Worm (Caenorhabditis elegans) whole organism, L1 larva: ENCODE data around the gene rmh-2.

Experiments used
- C16A3.4 ChIP-seq: fragments of 150-350 bp; optimal IDR thresholded peaks from 2 replicates; lab custom pipeline; 2014; ENCODE audit warnings: missing biosample characterization, missing genetic modification characterization
- C34B4.2 ChIP-seq: sonication (generic microtip); optimal IDR thresholded peaks from 2 replicates; lab custom pipeline; 2017; ENCODE audit warnings: mild to moderate bottlenecking, missing genetic modification characterization, missing compliant biosample characterization
- F16B12.6 ChIP-seq: fragments of 150-350 bp; optimal IDR thresholded peaks from 2 replicates; lab custom pipeline; 2014; ENCODE audit warnings: missing biosample characterization, missing genetic modification characterization
- Y116A8C.19 ChIP-seq: sonication (generic microtip); optimal IDR thresholded peaks from 2 replicates; lab custom pipeline; 2016; ENCODE audit warnings: missing compliant biosample characterization, missing genetic modification characterization, borderline replicate concordance
- aha-1 ChIP-seq: fragments of 150-350 bp; optimal IDR thresholded peaks from 2 replicates; lab custom pipeline; 2014; ENCODE audit warnings: missing biosample characterization, missing genetic modification characterization
- ceh-82 ChIP-seq, 3 experiments: fragments of 150-350 bp in 1 of 3; sonication (generic microtip) in 2 of 3; optimal IDR thresholded peaks; 2 replicates each; lab custom pipeline; 2014 to 2017; ENCODE audit warnings: missing biosample characterization in 3 of 3, missing genetic modification characterization in 3 of 3
- ceh-88 ChIP-seq: fragments of 200-800 bp; sonication (Bioruptor generic); IDR thresholded peaks from 2 replicates; pipeline ENCODE4 v1.3.6; 2022; ENCODE audit warnings: missing genetic modification characterization, missing compliant biosample characterization
- ceh-90 ChIP-seq: sonication (generic microtip); optimal IDR thresholded peaks from 2 replicates; lab custom pipeline; 2016; ENCODE audit warnings: missing genetic modification characterization, missing compliant biosample characterization
- dsc-1 ChIP-seq: sonication (generic microtip); optimal IDR thresholded peaks from 2 replicates; lab custom pipeline; 2016; ENCODE audit warnings: mild to moderate bottlenecking, missing genetic modification characterization, missing compliant biosample characterization
- efl-1 ChIP-seq, 4 experiments: fragments of 150-350 bp; optimal IDR thresholded peaks in 3 of 4; peaks in 1 of 4; 1 replicate in 1 of 4; 2 replicates in 3 of 4; lab custom pipeline; 2014; ENCODE audit warnings: missing biosample characterization in 2 of 4, missing genetic modification characterization in 2 of 4, missing genetic modification reagents in 2 of 4
- egl-13 ChIP-seq: sonication (generic microtip); optimal IDR thresholded peaks from 2 replicates; lab custom pipeline; 2016; ENCODE audit warnings: missing genotype, missing genetic modification reagents, missing genetic modification characterization, missing compliant biosample characterization
- elt-2 ChIP-seq: sonication (generic microtip); optimal IDR thresholded peaks from 2 replicates; lab custom pipeline; 2016; ENCODE audit warnings: missing genetic modification characterization, mild to moderate bottlenecking, inconsistent platforms, missing compliant biosample characterization, missing genetic modification reagents
- elt-3 ChIP-seq, 6 experiments: fragments of 150-350 bp in 1 of 6; sonication (generic microtip); optimal IDR thresholded peaks; 2 replicates each; lab custom pipeline; 2017 to 2018; ENCODE audit warnings: missing biosample characterization in 6 of 6, missing genetic modification characterization in 6 of 6, inconsistent platforms in 1 of 6
- fkh-10 ChIP-seq: sonication (generic microtip); optimal IDR thresholded peaks from 2 replicates; lab custom pipeline; 2017; ENCODE audit warnings: missing biosample characterization, missing genetic modification reagents, missing genetic modification characterization
- fkh-8 ChIP-seq: sonication (generic microtip); optimal IDR thresholded peaks from 2 replicates; lab custom pipeline; 2016; ENCODE audit warnings: mild to moderate bottlenecking, missing genetic modification characterization, missing compliant biosample characterization
- grh-1 ChIP-seq: fragments of 200-800 bp; sonication (Bioruptor generic); IDR thresholded peaks from 2 replicates; pipeline ENCODE4 v1.3.6; 2022; ENCODE audit warnings: missing genetic modification reagents, missing genetic modification characterization, missing compliant biosample characterization
- hlh-4 ChIP-seq: sonication (generic microtip); optimal IDR thresholded peaks from 2 replicates; lab custom pipeline; 2016; ENCODE audit warnings: mild to moderate bottlenecking, missing genetic modification characterization, missing compliant biosample characterization
- irx-1 ChIP-seq: sonication (generic microtip); optimal IDR thresholded peaks from 2 replicates; lab custom pipeline; 2016; ENCODE audit warnings: missing genetic modification characterization, missing compliant biosample characterization
- isw-1 ChIP-seq: fragments of 200-800 bp; sonication (Bioruptor generic); IDR thresholded peaks from 2 replicates; pipeline ENCODE4 v1.3.6; 2022; ENCODE audit warnings: missing genetic modification characterization, missing compliant biosample characterization
- lin-14 ChIP-seq: fragments of 200-800 bp; sonication (Bioruptor generic); optimal IDR thresholded peaks from 2 replicates; lab custom pipeline; 2018; ENCODE audit warnings: mild to moderate bottlenecking, missing genetic modification characterization, moderate library complexity, missing compliant biosample characterization
- lsy-2 ChIP-seq, 2 experiments: fragments of 150-350 bp; optimal IDR thresholded peaks; 2 replicates each; lab custom pipeline; 2014; ENCODE audit warnings: missing biosample characterization in 2 of 2, missing genetic modification characterization in 2 of 2
- mdl-1 ChIP-seq, 2 experiments: fragments of 150-350 bp; optimal IDR thresholded peaks; 2 replicates each; lab custom pipeline; 2014 to 2017; ENCODE audit warnings: missing biosample characterization in 2 of 2, missing genetic modification characterization in 2 of 2, inconsistent platforms in 1 of 2
- mef-2 ChIP-seq: fragments of 150-350 bp; optimal IDR thresholded peaks from 2 replicates; lab custom pipeline; 2014; ENCODE audit warnings: missing biosample characterization, missing genetic modification characterization
- mep-1 ChIP-seq: fragments of 150-350 bp; optimal IDR thresholded peaks from 2 replicates; lab custom pipeline; 2014; ENCODE audit warnings: missing biosample characterization, missing genetic modification characterization
- nhr-11 ChIP-seq: fragments of 150-350 bp; optimal IDR thresholded peaks from 2 replicates; lab custom pipeline; 2014; ENCODE audit warnings: missing biosample characterization, missing genetic modification characterization
- nhr-12 ChIP-seq: sonication (generic microtip); optimal IDR thresholded peaks from 2 replicates; lab custom pipeline; 2017; ENCODE audit warnings: missing biosample characterization, missing genetic modification characterization
- nhr-19 ChIP-seq: fragments of 200-800 bp; sonication (Bioruptor generic); conservative IDR thresholded peaks from 2 replicates; pipeline ENCODE4 v1.3.6; 2022; ENCODE audit warnings: missing genetic modification characterization, missing compliant biosample characterization
- nhr-28 ChIP-seq: fragments of 150-350 bp; optimal IDR thresholded peaks from 2 replicates; lab custom pipeline; 2014; ENCODE audit warnings: missing biosample characterization, missing genetic modification characterization
- nhr-47 ChIP-seq: sonication (generic microtip); optimal IDR thresholded peaks from 2 replicates; lab custom pipeline; 2016; ENCODE audit warnings: mild to moderate bottlenecking, missing genetic modification characterization, moderate library complexity, missing compliant biosample characterization
- nhr-71 ChIP-seq: sonication (generic microtip); optimal IDR thresholded peaks from 2 replicates; lab custom pipeline; 2016; ENCODE audit warnings: mild to moderate bottlenecking, missing genetic modification characterization, moderate library complexity, missing compliant biosample characterization
- nhr-76 ChIP-seq: sonication (generic microtip); optimal IDR thresholded peaks from 2 replicates; lab custom pipeline; 2017; ENCODE audit warnings: missing biosample characterization, missing genetic modification characterization
- nhr-90 ChIP-seq: sonication (generic microtip); optimal IDR thresholded peaks from 2 replicates; lab custom pipeline; 2016; ENCODE audit warnings: mild to moderate bottlenecking, missing genetic modification characterization, missing compliant biosample characterization; ENCODE audit not compliant: poor library complexity
- pag-3 ChIP-seq: sonication (generic microtip); optimal IDR thresholded peaks from 2 replicates; lab custom pipeline; 2017; ENCODE audit warnings: missing genetic modification characterization, mild to moderate bottlenecking, missing compliant biosample characterization, antibody characterized with exemption, borderline replicate concordance; ENCODE audit not compliant: insufficient read depth
- snpc-4 ChIP-seq: fragments of 150-350 bp; optimal IDR thresholded peaks from 2 replicates; lab custom pipeline; 2014; ENCODE audit warnings: missing biosample characterization, missing genetic modification characterization
- swsn-7 ChIP-seq: sonication (generic microtip); optimal IDR thresholded peaks from 2 replicates; lab custom pipeline; 2016; ENCODE audit warnings: missing genetic modification characterization, missing compliant biosample characterization
- tbx-2 ChIP-seq: sonication (generic microtip); optimal IDR thresholded peaks from 2 replicates; lab custom pipeline; 2016; ENCODE audit warnings: missing genetic modification characterization, missing compliant biosample characterization
- unc-130 ChIP-seq: fragments of 150-350 bp; optimal IDR thresholded peaks from 2 replicates; lab custom pipeline; 2017; ENCODE audit warnings: missing biosample characterization, missing genetic modification characterization, inconsistent platforms
- unc-98 ChIP-seq: fragments of 200-800 bp; sonication (Bioruptor generic); IDR thresholded peaks from 2 replicates; pipeline ENCODE4 v1.3.6; 2022; ENCODE audit warnings: missing genetic modification characterization, missing compliant biosample characterization
- xbp-1 ChIP-seq: sonication (generic microtip); optimal IDR thresholded peaks from 2 replicates; lab custom pipeline; 2016; ENCODE audit warnings: missing genetic modification characterization, missing compliant biosample characterization
- zag-1 ChIP-seq: fragments of 150-350 bp; optimal IDR thresholded peaks from 2 replicates; lab custom pipeline; 2014; ENCODE audit warnings: missing biosample characterization, missing genetic modification characterization
- ztf-11 ChIP-seq, 2 experiments: sonication (generic microtip); optimal IDR thresholded peaks; 2 replicates each; lab custom pipeline; 2016 to 2017; ENCODE audit warnings: missing genetic modification characterization in 2 of 2, missing biosample characterization in 1 of 2, missing compliant biosample characterization in 1 of 2

The rmh-2 gene

ce11 chrV:9977211-9977610, 46.6 kb upstream of the rmh-2 start:
- TF ChIP-seq dsc-1 (tag; lab: Kevin White, UChicago) (no peak), lin-14 (GFP tag; lab: Kevin White, UChicago) (peak; percentile 18)
- TF ChIP-seq, all 84 proteins: peak for 1

DNA sequence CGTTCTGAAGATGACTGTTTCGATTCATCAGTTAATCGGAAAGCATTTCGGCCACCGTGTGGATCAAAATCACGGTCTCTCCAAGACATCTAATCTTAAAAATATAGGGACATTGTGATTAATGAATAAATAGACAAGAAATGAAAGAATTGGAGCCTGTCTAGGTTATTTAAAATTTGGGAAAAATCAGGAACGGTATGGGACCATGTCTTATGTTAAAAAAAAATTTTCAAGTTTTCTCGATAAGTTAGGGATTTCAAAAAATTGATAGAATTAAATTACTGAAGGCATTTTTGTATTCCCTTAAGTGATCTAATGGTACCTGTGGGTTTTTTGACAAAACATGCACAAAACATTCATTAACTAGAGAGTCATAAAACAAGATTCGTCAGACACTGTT, 45.6 kb upstream of the rmh-2 start, which contains the start of gene unc-41:
Gene unc-41, minus strand, starts transcription at position 101 of the 400 bp plus-strand sequence.
- TF ChIP-seq nhr-76 (tag; lab: Kevin White, UChicago) = no peak
- TF ChIP-seq mdl-1 (tag; optimal IDR thresholded peaks at IDR 0.05; lab: Kevin White, UChicago) = no peak
- TF ChIP-seq nhr-28 (tag; lab: Kevin White, UChicago) = no peak

ce11 chrV:9974264-9974663, 43.7 kb upstream of the rmh-2 start:
- TF ChIP-seq egl-13 (tag; lab: Kevin White, UChicago) (peak; percentile 17), aha-1 (no peak), nhr-47 (tag; lab: Kevin White, UChicago) (peak; percentile 31), unc-130 (tag; lab: Kevin White, UChicago) (no peak), nhr-19 (no peak), fkh-10 (GFP tag; lab: Kevin White, UChicago) (peak; percentile 67), snpc-4 (tag; lab: Kevin White, UChicago) (no peak), nhr-28 (tag; lab: Kevin White, UChicago) (no peak), C34B4.2 (tag; lab: Kevin White, UChicago) (no peak), lsy-2 (tag; optimal IDR thresholded peaks at IDR 0.05; lab: Kevin White, UChicago) (no peak), lin-14 (GFP tag; lab: Kevin White, UChicago) (peak; percentile 82), unc-98 (GFP tag; lab: Robert Waterston, UW) (no peak), nhr-12 (tag; lab: Kevin White, UChicago) (no peak), isw-1 (GFP tag; lab: Robert Waterston, UW) (peak; percentile 13; the same call in 1 of the 2 replicates), ztf-11 (tag; optimal IDR thresholded peaks at IDR 0.05; lab: Kevin White, UChicago) (no peak), hlh-4 (tag; lab: Kevin White, UChicago) (no peak), fkh-8 (tag; lab: Kevin White, UChicago) (peak; percentile 35), Y116A8C.19 (no peak), F16B12.6 (tag; lab: Kevin White, UChicago) (no peak), xbp-1 (tag; lab: Kevin White, UChicago) (no peak), pag-3 (tag; lab: Kevin White, UChicago) (no peak), ceh-82 (tag; optimal IDR thresholded peaks at IDR 0.05; lab: Kevin White, UChicago) (peak in 1 of 3 experiments; percentile 10), mef-2 (no peak), swsn-7 (tag; lab: Kevin White, UChicago) (no peak), elt-3 (tag; optimal IDR thresholded peaks at IDR 0.05; lab: Kevin White, UChicago) (no peak), elt-2 (no peak), zag-1 (tag; lab: Kevin White, UChicago) (no peak), grh-1 (no peak), irx-1 (tag; lab: Kevin White, UChicago) (no peak), mep-1 (tag; lab: Kevin White, UChicago) (no peak), efl-1 (optimal IDR thresholded peaks at IDR 0.05; lab: Kevin White, UChicago) (no peak), efl-1 (GFP tag; optimal IDR thresholded peaks at IDR 0.05 in 1 of 2; lab: Kevin White, UChicago) (peak in 1 of 2 experiments; percentile 72), nhr-11 (no peak), nhr-90 (tag; lab: Kevin White, UChicago) (no peak), ceh-90 (no peak), nhr-71 (no peak), tbx-2 (tag; lab: Kevin White, UChicago) (no peak), ceh-88 (GFP tag; lab: Robert Waterston, UW) (no peak), C16A3.4 (tag; lab: Kevin White, UChicago) (no peak)
